Worm (Caenorhabditis elegans) whole organism, L4 larva: ENCODE measurements around the gene F34D10.4.

Source experiments
- F10B5.3 ChIP-seq: sonication (generic microtip); optimal IDR thresholded peaks from 2 replicates; lab custom pipeline; 2016; ENCODE audit warnings: mild to moderate bottlenecking, missing genetic modification characterization, missing compliant biosample characterization
- F26F4.8 ChIP-seq: fragments of 200-800 bp; sonication (Bioruptor generic); conservative IDR thresholded peaks from 2 replicates; pipeline ENCODE4 v1.3.6; 2022; ENCODE audit warnings: missing genetic modification characterization, missing compliant biosample characterization
- F37D6.2 ChIP-seq: sonication (generic microtip); optimal IDR thresholded peaks from 2 replicates; lab custom pipeline; 2016; ENCODE audit warnings: mild to moderate bottlenecking, missing genetic modification characterization, missing compliant biosample characterization
- T20F7.1 ChIP-seq: fragments of 200-800 bp; sonication (Bioruptor generic); optimal IDR thresholded peaks from 2 replicates; lab custom pipeline; 2018; ENCODE audit warnings: mild to moderate bottlenecking, missing genetic modification characterization, missing compliant biosample characterization
- aly-2 ChIP-seq: sonication (generic microtip); optimal IDR thresholded peaks from 2 replicates; lab custom pipeline; 2018; ENCODE audit warnings: missing biosample characterization, missing genetic modification characterization
- ama-1 ChIP-seq: fragments of 150-350 bp; optimal IDR thresholded peaks from 2 replicates; lab custom pipeline; 2014; ENCODE audit warnings: inconsistent platforms, mixed read lengths
- arid-1 ChIP-seq: fragments of 200-800 bp; sonication (Bioruptor generic); conservative IDR thresholded peaks from 2 replicates; pipeline ENCODE4 v1.3.6; 2022; ENCODE audit warnings: missing genetic modification reagents, missing genetic modification characterization, missing compliant biosample characterization
- ceh-28 ChIP-seq: fragments of 150-350 bp; optimal IDR thresholded peaks from 2 replicates; lab custom pipeline; 2014; ENCODE audit warnings: missing biosample characterization, missing genetic modification reagents, missing genetic modification characterization
- ces-1 ChIP-seq: fragments of 150-350 bp; sonication (generic microtip); optimal IDR thresholded peaks from 4 replicates; lab custom pipeline; 2014; ENCODE audit warnings: missing biosample characterization, missing genetic modification reagents, missing genetic modification characterization
- daf-16 ChIP-seq, 3 experiments: sonication (generic microtip); optimal IDR thresholded peaks; 2 replicates each; lab custom pipeline; 2016 to 2017; ENCODE audit warnings: missing genetic modification characterization in 3 of 3, missing genetic modification reagents in 3 of 3, mild to moderate bottlenecking in 2 of 3, missing compliant biosample characterization in 2 of 3, missing biosample characterization in 1 of 3, moderate library complexity in 1 of 3
- daf-8 ChIP-seq: fragments of 200-800 bp; sonication (Bioruptor generic); IDR thresholded peaks from 2 replicates; pipeline ENCODE4 v1.3.6; 2022; ENCODE audit warnings: missing genetic modification characterization, missing compliant biosample characterization
- dpl-1 ChIP-seq: fragments of 150-350 bp; optimal IDR thresholded peaks from 2 replicates; lab custom pipeline; 2014; ENCODE audit warnings: missing biosample characterization, missing genetic modification reagents, missing genetic modification characterization
- dve-1 ChIP-seq: sonication (generic microtip); optimal IDR thresholded peaks from 2 replicates; lab custom pipeline; 2017; ENCODE audit warnings: antibody characterized with exemption, mild to moderate bottlenecking, missing genetic modification characterization, missing compliant biosample characterization; ENCODE audit not compliant: insufficient read depth
- fos-1 ChIP-seq: fragments of 150-350 bp; optimal IDR thresholded peaks from 2 replicates; lab custom pipeline; 2014; ENCODE audit warnings: missing biosample characterization, missing genetic modification characterization
- gei-8 ChIP-seq: fragments of 200-800 bp; sonication (Bioruptor generic); optimal IDR thresholded peaks from 2 replicates; lab custom pipeline; 2018; ENCODE audit warnings: mild to moderate bottlenecking, missing genetic modification characterization, missing compliant biosample characterization
- lin-13 ChIP-seq: fragments of 150-350 bp; optimal IDR thresholded peaks from 2 replicates; lab custom pipeline; 2014; ENCODE audit warnings: missing biosample characterization, missing genetic modification reagents, missing genetic modification characterization
- lin-15B ChIP-seq: fragments of 150-350 bp; sonication (generic microtip); optimal IDR thresholded peaks from 3 replicates; lab custom pipeline; 2014; ENCODE audit warnings: missing biosample characterization, missing genetic modification characterization
- lin-29 ChIP-seq: fragments of 200-800 bp; sonication (Bioruptor generic); IDR thresholded peaks from 2 replicates; pipeline ENCODE4 v1.3.6; 2022; ENCODE audit warnings: missing genetic modification reagents, missing genetic modification characterization, missing compliant biosample characterization
- lin-38 ChIP-seq: fragments of 200-800 bp; sonication (Bioruptor generic); IDR thresholded peaks from 2 replicates; pipeline ENCODE4 v1.3.6; 2022; ENCODE audit warnings: missing genetic modification reagents, missing genetic modification characterization, missing compliant biosample characterization
- lir-3 ChIP-seq: sonication (generic microtip); optimal IDR thresholded peaks from 2 replicates; lab custom pipeline; 2016; ENCODE audit warnings: mild to moderate bottlenecking, missing genetic modification characterization, missing compliant biosample characterization
- madf-5 ChIP-seq, 2 experiments: fragments of 200-800 bp; sonication (Bioruptor generic); IDR thresholded peaks; 2 replicates each; pipeline ENCODE4 v1.3.6; 2022; ENCODE audit warnings: missing compliant biosample characterization in 2 of 2, missing genetic modification characterization in 2 of 2
- mdt-29 ChIP-seq: fragments of 200-800 bp; sonication (Bioruptor generic); IDR thresholded peaks from 2 replicates; pipeline ENCODE4 v1.3.6; 2022; ENCODE audit warnings: missing genetic modification reagents, missing genetic modification characterization, missing compliant biosample characterization
- mep-1 ChIP-seq: fragments of 150-350 bp; sonication (generic microtip); optimal IDR thresholded peaks from 3 replicates; lab custom pipeline; 2014; ENCODE audit warnings: missing biosample characterization, missing genetic modification characterization
- nhr-111 ChIP-seq: fragments of 200-800 bp; sonication (Bioruptor generic); optimal IDR thresholded peaks from 2 replicates; lab custom pipeline; 2018; ENCODE audit warnings: mild to moderate bottlenecking, missing genetic modification characterization, missing compliant biosample characterization
- nhr-25 ChIP-seq: sonication (generic microtip); optimal IDR thresholded peaks from 2 replicates; lab custom pipeline; 2017; ENCODE audit warnings: missing genetic modification characterization, mild to moderate bottlenecking, missing compliant biosample characterization, antibody characterized with exemption, moderate library complexity, borderline replicate concordance; ENCODE audit not compliant: insufficient read depth
- pqm-1 ChIP-seq: sonication (generic microtip); optimal IDR thresholded peaks from 2 replicates; lab custom pipeline; 2017; ENCODE audit warnings: missing biosample characterization, missing genetic modification characterization
- sdz-12 ChIP-seq: fragments of 200-800 bp; sonication (Bioruptor generic); optimal IDR thresholded peaks from 2 replicates; lab custom pipeline; 2018; ENCODE audit warnings: mild to moderate bottlenecking, missing genetic modification characterization, missing compliant biosample characterization
- unc-130 ChIP-seq: sonication (generic microtip); optimal IDR thresholded peaks from 2 replicates; lab custom pipeline; 2016; ENCODE audit warnings: missing genetic modification reagents, missing genetic modification characterization, missing compliant biosample characterization
- unc-39 ChIP-seq: sonication (generic microtip); optimal IDR thresholded peaks from 2 replicates; lab custom pipeline; 2017; ENCODE audit warnings: missing biosample characterization, missing genetic modification characterization
- vab-7 ChIP-seq: fragments of 200-800 bp; sonication (Bioruptor generic); IDR thresholded peaks from 2 replicates; pipeline ENCODE4 v1.3.6; 2022; ENCODE audit warnings: missing genetic modification reagents, missing genetic modification characterization, missing compliant biosample characterization
- zfp-2 ChIP-seq: sonication (generic microtip); optimal IDR thresholded peaks from 2 replicates; lab custom pipeline; 2016; ENCODE audit warnings: mild to moderate bottlenecking, missing genetic modification characterization, missing compliant biosample characterization
- ztf-11 ChIP-seq: fragments of 150-350 bp; optimal IDR thresholded peaks from 2 replicates; lab custom pipeline; 2014; ENCODE audit warnings: missing biosample characterization, missing genetic modification characterization

F34D10.4 gene

ce11 chrIII:3704967-3705366, 31.4 kb upstream of the F34D10.4 start, which contains the start of gene wdr-5.1 (continued):
- TF ChIP-seq arid-1 (GFP tag; lab: Robert Waterston, UW) (no peak), zfp-2 (tag; lab: Kevin White, UChicago) (no peak)

- no peak for TF ChIP-seq lir-3 (tag; lab: Kevin White, UChicago)
Measured at ce11 chrIII:3706586-3706985, 29.8 kb upstream of the F34D10.4 start, which contains the start of gene dph-1. Gene dph-1 (plus strand): TSS chrIII:3706886.

DNA sequence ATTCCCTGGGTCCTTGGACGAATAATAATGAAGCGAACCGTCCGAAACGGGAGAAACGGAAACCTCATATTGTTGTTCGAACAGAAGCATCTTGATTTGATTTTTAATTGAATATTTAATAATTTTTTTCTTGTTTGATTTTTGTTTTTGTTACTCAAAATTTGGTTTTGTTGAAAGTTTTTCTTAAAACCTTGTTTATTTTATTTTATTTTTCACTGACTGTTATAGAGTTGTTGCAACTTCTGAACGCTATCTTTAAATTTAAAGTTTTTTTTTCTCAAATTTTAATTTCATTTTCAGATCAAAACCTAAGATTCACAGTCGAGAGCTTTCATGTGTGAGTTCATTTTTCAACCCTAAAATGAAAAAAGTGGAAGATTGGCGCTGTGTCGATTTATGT, 27.4 kb upstream of the F34D10.4 start, which contains the start of gene alkb-8:
alkb-8 (plus strand) TSS at position 301 of the 400 bp plus-strand sequence.
- TF ChIP-seq unc-130 (GFP tag; lab: Kevin White, UChicago) (no peak), T20F7.1 (GFP tag; lab: Kevin White, UChicago) (no peak), daf-8 (GFP tag; lab: Robert Waterston, UW) (no peak), vab-7 (GFP tag; lab: Robert Waterston, UW) (no peak), madf-5 (GFP tag; IDR thresholded peaks at IDR 0.05; lab: Robert Waterston, UW) (no peak), lin-15B (tag; lab: Kevin White, UChicago) (no peak), sdz-12 (GFP tag; lab: Kevin White, UChicago) (no peak), mep-1 (tag; lab: Kevin White, UChicago) (no peak), F10B5.3 (no peak), ceh-28 (tag; lab: Kevin White, UChicago) (no peak), F26F4.8 (GFP tag; lab: Robert Waterston, UW) (no peak), unc-39 (no peak), gei-8 (GFP tag; lab: Kevin White, UChicago) (no peak), lin-29 (GFP tag; lab: Robert Waterston, UW) (no peak), daf-16 (GFP tag; optimal IDR thresholded peaks at IDR 0.05; lab: Kevin White, UChicago) (no peak), daf-16 (tag; optimal IDR thresholded peaks at IDR 0.05; lab: Kevin White, UChicago) (no peak), ces-1 (GFP tag; lab: Kevin White, UChicago) (no peak), lin-38 (GFP tag; lab: Robert Waterston, UW) (no peak), nhr-111 (GFP tag; lab: Kevin White, UChicago) (no peak), F37D6.2 (tag; lab: Kevin White, UChicago) (no peak), pqm-1 (tag; lab: Kevin White, UChicago) (no peak)

DNA sequence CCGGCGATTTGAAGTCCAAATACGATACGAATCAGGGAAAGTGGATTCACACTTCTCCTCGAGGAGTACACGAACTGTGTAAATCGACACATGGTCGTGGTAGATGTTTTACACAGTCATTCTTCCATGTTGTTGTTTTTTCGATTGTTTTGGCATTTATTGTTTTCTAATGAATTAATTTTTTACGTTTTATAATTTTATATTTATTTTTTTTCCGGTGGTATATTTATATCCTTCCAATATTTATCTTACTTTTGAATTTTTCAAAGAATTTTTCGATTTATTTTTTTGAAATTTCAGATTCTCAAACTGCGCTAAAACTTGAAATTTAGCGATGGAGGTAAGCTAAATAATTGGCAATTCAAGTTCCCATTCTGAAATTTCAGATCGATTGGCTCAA, 23.2 kb upstream of the F34D10.4 start, which contains the start of gene nrde-1:
nrde-1 (plus strand) TSS at position 301 of the 400 bp plus-strand sequence.
- TF ChIP-seq ama-1 (lab: Kevin White, UChicago) (no peak), gei-8 (GFP tag; lab: Kevin White, UChicago) (no peak), ces-1 (GFP tag; lab: Kevin White, UChicago) (no peak), ceh-28 (tag; lab: Kevin White, UChicago) (no peak), lin-13 (GFP tag; lab: Kevin White, UChicago) (no peak), fos-1 (tag; lab: Kevin White, UChicago) (no peak), T20F7.1 (GFP tag; lab: Kevin White, UChicago) (no peak), mdt-29 (no peak), nhr-25 (tag; lab: Kevin White, UChicago) (no peak), ztf-11 (tag; lab: Kevin White, UChicago) (no peak), unc-130 (GFP tag; lab: Kevin White, UChicago) (no peak), daf-8 (GFP tag; lab: Robert Waterston, UW) (no peak), aly-2 (tag; lab: Kevin White, UChicago) (no peak), dve-1 (tag; lab: Kevin White, UChicago) (no peak), lin-15B (tag; lab: Kevin White, UChicago) (no peak), dpl-1 (no peak)
